Worm (Caenorhabditis elegans) whole organism, L2 larva: ENCODE results near the gene T01B6.1.

Experiments used
- C34F6.9 ChIP-seq: fragments of 150-350 bp; optimal IDR thresholded peaks from 2 replicates; lab custom pipeline; 2014; ENCODE audit warnings: missing biosample characterization, missing genetic modification characterization
- F13H6.1 ChIP-seq: sonication (generic microtip); optimal IDR thresholded peaks from 2 replicates; lab custom pipeline; 2016; ENCODE audit warnings: missing genetic modification characterization, missing compliant biosample characterization
- R02D3.7 ChIP-seq: fragments of 150-350 bp; optimal IDR thresholded peaks from 2 replicates; lab custom pipeline; 2014; ENCODE audit warnings: missing biosample characterization, missing genetic modification characterization
- Y55F3AM.14 ChIP-seq: fragments of 200-800 bp; sonication (Bioruptor generic); optimal IDR thresholded peaks from 2 replicates; lab custom pipeline; 2018; ENCODE audit warnings: mild to moderate bottlenecking, missing genetic modification characterization, missing compliant biosample characterization
- ZK546.5 ChIP-seq: sonication (generic microtip); optimal IDR thresholded peaks from 2 replicates; lab custom pipeline; 2017; ENCODE audit warnings: missing biosample characterization, missing genetic modification characterization
- alr-1 ChIP-seq: fragments of 150-350 bp; optimal IDR thresholded peaks from 2 replicates; lab custom pipeline; 2014; ENCODE audit warnings: missing biosample characterization, missing genetic modification characterization
- aly-2 ChIP-seq: fragments of 150-350 bp; optimal IDR thresholded peaks from 2 replicates; lab custom pipeline; 2014; ENCODE audit warnings: missing biosample characterization, missing genetic modification characterization
- ama-1 ChIP-seq: fragments of 150-350 bp; optimal IDR thresholded peaks from 2 replicates; lab custom pipeline; 2018; ENCODE audit warnings: inconsistent platforms
- blmp-1 ChIP-seq: sonication (generic microtip); optimal IDR thresholded peaks from 2 replicates; lab custom pipeline; 2017; ENCODE audit warnings: missing genetic modification characterization, mild to moderate bottlenecking, missing compliant biosample characterization, antibody characterized with exemption, moderate library complexity; ENCODE audit not compliant: insufficient read depth
- ceh-16 ChIP-seq: fragments of 150-350 bp; optimal IDR thresholded peaks from 2 replicates; lab custom pipeline; 2014; ENCODE audit warnings: missing biosample characterization, missing genetic modification characterization
- ceh-82 ChIP-seq: fragments of 150-350 bp; optimal IDR thresholded peaks from 2 replicates; lab custom pipeline; 2014; ENCODE audit warnings: missing biosample characterization, missing genetic modification characterization
- dmd-4 ChIP-seq: sonication (generic microtip); optimal IDR thresholded peaks from 2 replicates; lab custom pipeline; 2017; ENCODE audit warnings: missing biosample characterization, missing genetic modification characterization
- egl-27 ChIP-seq: sonication (generic microtip); optimal IDR thresholded peaks from 3 replicates; lab custom pipeline; 2017; ENCODE audit warnings: missing biosample characterization, missing genetic modification reagents, missing genetic modification characterization
- elt-1 ChIP-seq: fragments of 150-350 bp; optimal IDR thresholded peaks from 2 replicates; lab custom pipeline; 2014; ENCODE audit warnings: missing biosample characterization, missing genetic modification characterization
- elt-3 ChIP-seq: sonication (generic microtip); optimal IDR thresholded peaks from 2 replicates; lab custom pipeline; 2017; ENCODE audit warnings: missing biosample characterization, missing genetic modification characterization
- fos-1 ChIP-seq: fragments of 150-350 bp; optimal IDR thresholded peaks from 2 replicates; lab custom pipeline; 2014; ENCODE audit warnings: missing biosample characterization, missing genetic modification characterization
- gmeb-1 ChIP-seq: fragments of 150-350 bp; optimal IDR thresholded peaks from 2 replicates; lab custom pipeline; 2014; ENCODE audit warnings: missing biosample characterization, missing genetic modification characterization
- lin-11 ChIP-seq: fragments of 150-350 bp; sonication (generic microtip); optimal IDR thresholded peaks from 2 replicates; lab custom pipeline; 2014; ENCODE audit warnings: missing biosample characterization, missing genetic modification characterization, inconsistent platforms, mixed read lengths
- lin-13 ChIP-seq: fragments of 150-350 bp; optimal IDR thresholded peaks from 2 replicates; lab custom pipeline; 2014; ENCODE audit warnings: missing biosample characterization, missing genetic modification reagents, missing genetic modification characterization
- lin-39 ChIP-seq: fragments of 150-350 bp; optimal IDR thresholded peaks from 2 replicates; lab custom pipeline; 2014; ENCODE audit warnings: missing biosample characterization, missing genetic modification reagents, missing genetic modification characterization
- lsy-2 ChIP-seq, 2 experiments: fragments of 150-350 bp in 1 of 2; sonication (generic microtip) in 1 of 2; optimal IDR thresholded peaks; 2 replicates each; lab custom pipeline; 2014 to 2017; ENCODE audit warnings: missing biosample characterization in 2 of 2, missing genetic modification characterization in 2 of 2
- mab-5 ChIP-seq: fragments of 150-350 bp; optimal IDR thresholded peaks from 2 replicates; lab custom pipeline; 2014; ENCODE audit warnings: missing biosample characterization, missing genetic modification characterization
- mbf-1 ChIP-seq: sonication (generic microtip); optimal IDR thresholded peaks from 2 replicates; lab custom pipeline; 2017; ENCODE audit warnings: missing biosample characterization, missing genetic modification characterization
- mdl-1 ChIP-seq, 2 experiments: fragments of 150-350 bp in 1 of 2; sonication (generic microtip) in 1 of 2; optimal IDR thresholded peaks; 2 replicates each; lab custom pipeline; 2017; ENCODE audit warnings: missing biosample characterization in 2 of 2, missing genetic modification characterization in 2 of 2
- nhr-10 ChIP-seq: sonication (generic microtip); optimal IDR thresholded peaks from 2 replicates; lab custom pipeline; 2017; ENCODE audit warnings: missing biosample characterization, missing genetic modification characterization
- nhr-11 ChIP-seq: fragments of 150-350 bp; optimal IDR thresholded peaks from 2 replicates; lab custom pipeline; 2014; ENCODE audit warnings: missing biosample characterization, missing genetic modification characterization
- nhr-12 ChIP-seq: fragments of 150-350 bp; optimal IDR thresholded peaks from 2 replicates; lab custom pipeline; 2014; ENCODE audit warnings: missing biosample characterization, missing genetic modification characterization
- nhr-129 ChIP-seq: fragments of 150-350 bp; optimal IDR thresholded peaks from 2 replicates; lab custom pipeline; 2014; ENCODE audit warnings: missing biosample characterization, missing genetic modification characterization
- nhr-21 ChIP-seq: fragments of 150-350 bp; optimal IDR thresholded peaks from 2 replicates; lab custom pipeline; 2014; ENCODE audit warnings: missing biosample characterization, missing genetic modification characterization
- nhr-23 ChIP-seq: fragments of 150-350 bp; optimal IDR thresholded peaks from 2 replicates; lab custom pipeline; 2014; ENCODE audit warnings: missing biosample characterization, missing genetic modification reagents, missing genetic modification characterization
- nhr-237 ChIP-seq: fragments of 150-350 bp; optimal IDR thresholded peaks from 2 replicates; lab custom pipeline; 2014; ENCODE audit warnings: missing biosample characterization, missing genetic modification characterization
- nhr-25 ChIP-seq: fragments of 150-350 bp; sonication (generic microtip); optimal IDR thresholded peaks from 3 replicates; lab custom pipeline; 2014; ENCODE audit warnings: missing biosample characterization, missing genetic modification characterization
- nhr-6 ChIP-seq: fragments of 150-350 bp; optimal IDR thresholded peaks from 2 replicates; lab custom pipeline; 2014; ENCODE audit warnings: missing biosample characterization, missing genetic modification characterization
- nhr-77 ChIP-seq: fragments of 150-350 bp; optimal IDR thresholded peaks from 2 replicates; lab custom pipeline; 2014; ENCODE audit warnings: missing biosample characterization, missing genetic modification characterization
- peb-1 ChIP-seq: fragments of 150-350 bp; optimal IDR thresholded peaks from 2 replicates; lab custom pipeline; 2014; ENCODE audit warnings: missing biosample characterization, missing genetic modification characterization
- sem-4 ChIP-seq: fragments of 150-350 bp; optimal IDR thresholded peaks from 2 replicates; lab custom pipeline; 2014; ENCODE audit warnings: missing biosample characterization, missing genetic modification reagents, missing genetic modification characterization
- skn-1 ChIP-seq: sonication (generic microtip); optimal IDR thresholded peaks from 2 replicates; lab custom pipeline; 2017; ENCODE audit warnings: missing biosample characterization, missing genetic modification characterization
- sma-9 ChIP-seq, 2 experiments: fragments of 150-350 bp in 1 of 2; sonication (generic microtip) in 1 of 2; optimal IDR thresholded peaks; 2 replicates each; lab custom pipeline; 2014 to 2016; ENCODE audit warnings: missing genetic modification characterization in 2 of 2, mild to moderate bottlenecking in 1 of 2, missing biosample characterization in 1 of 2, missing compliant biosample characterization in 1 of 2, missing genetic modification reagents in 1 of 2, moderate library complexity in 1 of 2
- snpc-4 ChIP-seq: fragments of 150-350 bp; optimal IDR thresholded peaks from 2 replicates; lab custom pipeline; 2014; ENCODE audit warnings: missing biosample characterization, missing genetic modification characterization
- unc-39 ChIP-seq: fragments of 150-350 bp; optimal IDR thresholded peaks from 2 replicates; lab custom pipeline; 2014; ENCODE audit warnings: missing biosample characterization, missing genetic modification characterization
- unc-55 ChIP-seq: fragments of 150-350 bp; sonication (generic microtip); optimal IDR thresholded peaks from 3 replicates; lab custom pipeline; 2014; ENCODE audit warnings: missing biosample characterization, missing genetic modification reagents, missing genetic modification characterization
- unc-62 ChIP-seq: fragments of 150-350 bp; optimal IDR thresholded peaks from 2 replicates; lab custom pipeline; 2014; ENCODE audit warnings: missing biosample characterization, missing genetic modification reagents, missing genetic modification characterization
- zag-1 ChIP-seq: fragments of 150-350 bp; optimal IDR thresholded peaks from 2 replicates; lab custom pipeline; 2014; ENCODE audit warnings: missing biosample characterization, missing genetic modification characterization
- ztf-1 ChIP-seq: fragments of 200-800 bp; sonication (Bioruptor generic); conservative IDR thresholded peaks from 2 replicates; pipeline ENCODE4 v1.3.6; 2022; ENCODE audit warnings: missing genetic modification characterization, missing compliant biosample characterization
- ztf-11 ChIP-seq: sonication (generic microtip); optimal IDR thresholded peaks from 2 replicates; lab custom pipeline; 2017; ENCODE audit warnings: missing biosample characterization, missing genetic modification characterization
- ztf-4 ChIP-seq: fragments of 150-350 bp; optimal IDR thresholded peaks from 2 replicates; lab custom pipeline; 2014; ENCODE audit warnings: missing biosample characterization, missing genetic modification characterization

Gene T01B6.1

ce11 chrX:2359797-2360196, 24.3 kb downstream of the T01B6.1 start, which contains the start of gene lgc-40:
TSS of gene lgc-40 (plus strand) at chrX:2360097.
- TF ChIP-seq ztf-11 (no peak), unc-62 (GFP tag; lab: Kevin White, UChicago) (no peak), nhr-11 (tag; lab: Kevin White, UChicago) (no peak), nhr-237 (tag; lab: Kevin White, UChicago) (no peak), lin-39 (tag; lab: Kevin White, UChicago) (no peak), elt-3 (tag; lab: Kevin White, UChicago) (no peak), snpc-4 (tag; lab: Kevin White, UChicago) (no peak)
- TF ChIP-seq, all 48 proteins: peak for 0

- TF ChIP-seq lin-11 (no peak), gmeb-1 (tag; lab: Kevin White, UChicago) (no peak), R02D3.7 (tag; lab: Kevin White, UChicago) (no peak), snpc-4 (tag; lab: Kevin White, UChicago) (no peak), lin-13 (GFP tag; lab: Kevin White, UChicago) (no peak), egl-27 (no peak), nhr-77 (no peak), dmd-4 (tag; lab: Kevin White, UChicago) (no peak), nhr-11 (tag; lab: Kevin White, UChicago) (no peak), blmp-1 (tag; lab: Kevin White, UChicago) (no peak), skn-1 (tag; lab: Kevin White, UChicago) (no peak)
Measured at ce11 chrX:2362872-2363271, 27.4 kb downstream of the T01B6.1 start.

- TF ChIP-seq ama-1 (lab: Kevin White, UChicago) = no peak
- TF ChIP-seq nhr-129 (tag; lab: Kevin White, UChicago) = peak; percentile 85
- TF ChIP-seq nhr-11 (tag; lab: Kevin White, UChicago) = peak; percentile 17
- TF ChIP-seq elt-3 (tag; lab: Kevin White, UChicago) = no peak
- peak; percentile 75 for TF ChIP-seq C34F6.9 (tag; lab: Kevin White, UChicago)
- TF ChIP-seq peb-1 (tag; lab: Kevin White, UChicago) = no peak
- no peak for TF ChIP-seq ztf-1 (GFP tag; lab: Robert Waterston, UW)
- TF ChIP-seq mdl-1 (tag; optimal IDR thresholded peaks at IDR 0.05; lab: Kevin White, UChicago) = peak; percentile 34 to 64
- peak; percentile 97 for TF ChIP-seq nhr-25 (tag; lab: Kevin White, UChicago)
- peak; percentile 92 for TF ChIP-seq gmeb-1 (tag; lab: Kevin White, UChicago)
- no peak for TF ChIP-seq nhr-23 (tag; lab: Kevin White, UChicago)
- no peak for TF ChIP-seq ztf-11
- TF ChIP-seq dmd-4 (tag; lab: Kevin White, UChicago) = peak; percentile 76
- no peak for TF ChIP-seq elt-1 (tag; lab: Kevin White, UChicago)
- peak; percentile 63 for TF ChIP-seq snpc-4 (tag; lab: Kevin White, UChicago)
- peak; percentile 97 for TF ChIP-seq fos-1
- TF ChIP-seq Y55F3AM.14 (GFP tag; lab: Kevin White, UChicago) = peak; percentile 53
- TF ChIP-seq nhr-77 = peak; percentile 93
- TF ChIP-seq mbf-1 (tag; lab: Kevin White, UChicago) = peak; percentile 60
- peak; percentile 66 for TF ChIP-seq R02D3.7 (tag; lab: Kevin White, UChicago)
- TF ChIP-seq sem-4 (tag; lab: Kevin White, UChicago) = peak; percentile 90
- peak; percentile 58 for TF ChIP-seq unc-55 (GFP tag; lab: Kevin White, UChicago)
- no peak for TF ChIP-seq zag-1 (tag; lab: Kevin White, UChicago)
- TF ChIP-seq ceh-16 (tag; lab: Kevin White, UChicago) = no peak
- peak; percentile 51 for TF ChIP-seq ZK546.5 (tag; lab: Kevin White, UChicago)
- peak; percentile 89 for TF ChIP-seq nhr-6 (tag; lab: Kevin White, UChicago)
- TF ChIP-seq nhr-21 = peak; percentile 97
- no peak for TF ChIP-seq alr-1 (tag; lab: Kevin White, UChicago)
- TF ChIP-seq nhr-10 (tag; lab: Kevin White, UChicago) = peak; percentile 91
- peak; percentile 92 for TF ChIP-seq egl-27
- no peak for TF ChIP-seq unc-62 (GFP tag; lab: Kevin White, UChicago)
- TF ChIP-seq lin-39 (tag; lab: Kevin White, UChicago) = no peak
- TF ChIP-seq nhr-12 (tag; lab: Kevin White, UChicago) = peak; percentile 48
- no peak for TF ChIP-seq unc-39 (tag; lab: Kevin White, UChicago)
- TF ChIP-seq lsy-2 (tag; optimal IDR thresholded peaks at IDR 0.05; lab: Kevin White, UChicago) = peak; percentile 87 to 93
- peak; percentile 53 for TF ChIP-seq mab-5 (tag; lab: Kevin White, UChicago)
- peak; percentile 94 for TF ChIP-seq lin-13 (GFP tag; lab: Kevin White, UChicago)
- no peak for TF ChIP-seq lin-11
- TF ChIP-seq aly-2 (tag; lab: Kevin White, UChicago) = peak; percentile 68
- peak; percentile 84 for TF ChIP-seq F13H6.1
- peak; percentile 68 for TF ChIP-seq blmp-1 (tag; lab: Kevin White, UChicago)
- peak; percentile 85 for TF ChIP-seq sma-9 (GFP tag; optimal IDR thresholded peaks at IDR 0.05; lab: Kevin White, UChicago)
- TF ChIP-seq sma-9 (tag; optimal IDR thresholded peaks at IDR 0.05; lab: Kevin White, UChicago) = no peak
- TF ChIP-seq ztf-4 (tag; lab: Kevin White, UChicago) = peak; percentile 69
- peak; percentile 86 for TF ChIP-seq skn-1 (tag; lab: Kevin White, UChicago)
- peak; percentile 79 for TF ChIP-seq ceh-82
- TF ChIP-seq nhr-237 (tag; lab: Kevin White, UChicago) = peak; percentile 90
Measured at ce11 chrX:2364703-2365299, 29.3 kb downstream of the T01B6.1 start.
